Fruit fly (Drosophila melanogaster): ENCODE results near the gene mura.
A peak's percentile ranks its signal among the peaks of the same experiment; 100 is the strongest.

Gene mura

DNA sequence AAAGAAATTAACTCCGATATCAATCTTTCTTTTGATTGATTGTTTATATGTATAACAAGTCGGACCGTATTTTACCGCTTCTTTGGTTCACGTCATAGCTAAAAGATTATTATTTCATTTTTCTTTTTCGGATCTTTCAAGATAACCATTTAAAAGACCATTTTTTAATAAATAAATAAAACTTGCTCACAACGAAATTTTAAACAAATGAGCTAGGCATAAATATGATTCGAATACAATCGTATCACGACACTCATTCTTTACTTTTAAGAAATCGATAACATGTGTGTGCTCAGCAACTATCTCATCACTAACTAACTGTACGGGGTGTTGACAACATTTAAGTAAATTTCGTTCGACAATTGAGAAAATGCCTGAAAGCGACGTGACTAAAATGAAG lies 47.3 kb downstream of the mura start, which contains the start of gene CG8149 (continued):
- peak; percentile 66 for TF ChIP-seq Ets97D (GFP tag; optimal IDR thresholded peaks at IDR 0.05)
- TF ChIP-seq D (optimal IDR thresholded peaks at IDR 0.05): no peak
- no peak for TF ChIP-seq D (GFP tag; optimal IDR thresholded peaks at IDR 0.05)
- TF ChIP-seq Mad (GFP tag; optimal IDR thresholded peaks at IDR 0.05): no peak
- TF ChIP-seq CG7786 (GFP tag; optimal IDR thresholded peaks at IDR 0.05): no peak
- TF ChIP-seq Eip74EF (GFP tag; optimal IDR thresholded peaks at IDR 0.05): no peak
- TF ChIP-seq tx (GFP tag; optimal IDR thresholded peaks at IDR 0.05): no peak
- TF ChIP-seq CG6272 (GFP tag; IDR thresholded peaks at IDR 0.05): no peak
- TF ChIP-seq CG11560 (tag; IDR thresholded peaks at IDR 0.05): peak; percentile 93
- TF ChIP-seq CG7271 (tag; optimal IDR thresholded peaks at IDR 0.05): no peak
- TF ChIP-seq nerfin-1 (tag; optimal IDR thresholded peaks at IDR 0.05): no peak
- peak; percentile 3 for TF ChIP-seq Meics (GFP tag; optimal IDR thresholded peaks at IDR 0.05)
- no peak for TF ChIP-seq CG13123 (GFP tag; optimal IDR thresholded peaks at IDR 0.05)
- no peak for TF ChIP-seq Xrp1 (GFP tag; IDR thresholded peaks at IDR 0.05)
- peak; percentile 86 for TF ChIP-seq hb (GFP tag; IDR thresholded peaks at IDR 0.05; ENCODE audit: partially characterized antibody)
- peak; percentile 93 for TF ChIP-seq vnd (GFP tag; IDR thresholded peaks at IDR 0.05; ENCODE audit: partially characterized antibody)
- no peak for TF ChIP-seq Bteb2 (GFP tag; optimal IDR thresholded peaks at IDR 0.05)
- no peak for TF ChIP-seq CG18011 (GFP tag; optimal IDR thresholded peaks at IDR 0.05)
- no peak for TF ChIP-seq Mrtf (GFP tag; IDR thresholded peaks at IDR 0.05)
- TF ChIP-seq zfh1 (GFP tag; IDR thresholded peaks at IDR 0.05): no peak
- TF ChIP-seq Atf3 (GFP tag; optimal IDR thresholded peaks at IDR 0.05): no peak
- TF ChIP-seq CG16815 (GFP tag; optimal IDR thresholded peaks at IDR 0.05): no peak
- no peak for TF ChIP-seq Usf (GFP tag; optimal IDR thresholded peaks at IDR 0.05)
- no peak for TF ChIP-seq peb (GFP tag; IDR thresholded peaks at IDR 0.05)
- TF ChIP-seq CG2116 (GFP tag; optimal IDR thresholded peaks at IDR 0.05): peak; percentile 83
- TF ChIP-seq pfk (GFP tag; optimal IDR thresholded peaks at IDR 0.05): no peak
- no peak for TF ChIP-seq NC2β (GFP tag; optimal IDR thresholded peaks at IDR 0.05)
- TF ChIP-seq CG10654 (GFP tag; optimal IDR thresholded peaks at IDR 0.05): no peak
- TF ChIP-seq stwl (tag; optimal IDR thresholded peaks at IDR 0.05): peak; percentile 80
- TF ChIP-seq NfI (GFP tag; optimal IDR thresholded peaks at IDR 0.05): no peak
- TF ChIP-seq HHEX (GFP tag; optimal IDR thresholded peaks at IDR 0.05): no peak
- no peak for TF ChIP-seq Tbp (GFP tag; optimal IDR thresholded peaks at IDR 0.05)
- TF ChIP-seq CG14014 (GFP tag; IDR thresholded peaks at IDR 0.05): no peak
- TF ChIP-seq CG10366 (GFP tag; IDR thresholded peaks at IDR 0.05): no peak
- TF ChIP-seq Nf-YC (tag; optimal IDR thresholded peaks at IDR 0.05): peak; percentile 24
- peak; percentile 19 for TF ChIP-seq CG7745 (tag; optimal IDR thresholded peaks at IDR 0.05)
- peak; percentile 13 for TF ChIP-seq D19A (tag; optimal IDR thresholded peaks at IDR 0.05)
- no peak for TF ChIP-seq MTF-1 (GFP tag; optimal IDR thresholded peaks at IDR 0.05; ENCODE audit: borderline replicate concordance)
- TF ChIP-seq CG11247 (GFP tag; IDR thresholded peaks at IDR 0.05): no peak
- TF ChIP-seq Dbx (GFP tag; IDR thresholded peaks at IDR 0.05): no peak
- peak; percentile 41 for TF ChIP-seq PHDP (tag; optimal IDR thresholded peaks at IDR 0.05)
- no peak for TF ChIP-seq lab (GFP tag; optimal IDR thresholded peaks at IDR 0.05)
- no peak for TF ChIP-seq CG6175 (GFP tag; IDR thresholded peaks at IDR 0.05)
- no peak for TF ChIP-seq org-1 (GFP tag; optimal IDR thresholded peaks at IDR 0.05)
- no peak for TF ChIP-seq al (GFP tag; IDR thresholded peaks at IDR 0.05)
- peak; percentile 34 for TF ChIP-seq grau (tag; optimal IDR thresholded peaks at IDR 0.05)
- no peak for TF ChIP-seq gt (GFP tag; IDR thresholded peaks at IDR 0.05)
- TF ChIP-seq eyg (GFP tag; optimal IDR thresholded peaks at IDR 0.05): no peak
- TF ChIP-seq Oaz (GFP tag; IDR thresholded peaks at IDR 0.05): no peak
- no peak for TF ChIP-seq pnt (GFP tag; optimal IDR thresholded peaks at IDR 0.05)
- no peak for TF ChIP-seq CG8281 (tag; optimal IDR thresholded peaks at IDR 0.05)
- TF ChIP-seq gsb-n (tag; optimal IDR thresholded peaks at IDR 0.05): no peak
